Worm (Caenorhabditis elegans) whole organism, late embryonic: Measurements from ENCODE around the gene jtr-1.

Source experiments
- fkh-10 ChIP-seq: fragments of 150-350 bp; optimal IDR thresholded peaks from 2 replicates; lab custom pipeline; 2014; ENCODE audit warnings: missing biosample characterization, missing genetic modification reagents, missing genetic modification characterization
- sox-2 ChIP-seq: fragments of 200-800 bp; sonication (Bioruptor generic); IDR thresholded peaks from 2 replicates; pipeline ENCODE4 v1.3.6; 2022; ENCODE audit warnings: missing genetic modification reagents, missing genetic modification characterization, missing compliant biosample characterization

ce11 chrIV:1453451-1453850, 32.7 kb downstream of the jtr-1 start:
- no peak for TF ChIP-seq sox-2
- no peak for TF ChIP-seq fkh-10 (GFP tag; lab: Kevin White, UChicago)
